Worm (Caenorhabditis elegans) whole organism, late embryonic: Measurements from ENCODE around the gene T23E7.6.

Experiments
- C08G9.2 ChIP-seq: sonication (generic microtip); optimal IDR thresholded peaks from 2 replicates; lab custom pipeline; 2016; ENCODE audit warnings: mild to moderate bottlenecking, missing genetic modification characterization, moderate library complexity, missing compliant biosample characterization
- C38D4.7 ChIP-seq: fragments of 200-800 bp; sonication (Bioruptor generic); optimal IDR thresholded peaks from 2 replicates; lab custom pipeline; 2018; ENCODE audit warnings: mild to moderate bottlenecking, missing genetic modification characterization, moderate library complexity, missing compliant biosample characterization
- F13H6.1 ChIP-seq: sonication (generic microtip); optimal IDR thresholded peaks from 2 replicates; lab custom pipeline; 2016; ENCODE audit warnings: missing genetic modification characterization, missing compliant biosample characterization
- K02D7.2 ChIP-seq: sonication (generic microtip); optimal IDR thresholded peaks from 2 replicates; lab custom pipeline; 2017; ENCODE audit warnings: mild to moderate bottlenecking, missing genetic modification characterization, missing compliant biosample characterization
- K09A11.1 ChIP-seq: sonication (generic microtip); optimal IDR thresholded peaks from 2 replicates; lab custom pipeline; 2017; ENCODE audit warnings: antibody characterized with exemption, mild to moderate bottlenecking, missing genetic modification characterization, missing compliant biosample characterization; ENCODE audit not compliant: insufficient read depth
- T23F11.4 ChIP-seq: fragments of 200-800 bp; sonication (Bioruptor generic); optimal IDR thresholded peaks from 2 replicates; lab custom pipeline; 2018; ENCODE audit warnings: mild to moderate bottlenecking, missing genetic modification characterization, missing compliant biosample characterization
- ahr-1 ChIP-seq: sonication (generic microtip); optimal IDR thresholded peaks from 2 replicates; lab custom pipeline; 2016; ENCODE audit warnings: missing genetic modification characterization, missing compliant biosample characterization
- ceh-14 ChIP-seq: sonication (generic microtip); optimal IDR thresholded peaks from 2 replicates; lab custom pipeline; 2016; ENCODE audit warnings: missing genotype, missing genetic modification characterization, missing compliant biosample characterization
- ceh-22 ChIP-seq: sonication (generic microtip); optimal IDR thresholded peaks from 2 replicates; lab custom pipeline; 2017; ENCODE audit warnings: missing biosample characterization, missing genetic modification characterization
- ceh-31 ChIP-seq: sonication (generic microtip); optimal IDR thresholded peaks from 2 replicates; lab custom pipeline; 2016; ENCODE audit warnings: missing genetic modification characterization, missing compliant biosample characterization
- ceh-48 ChIP-seq: sonication (generic microtip); optimal IDR thresholded peaks from 2 replicates; lab custom pipeline; 2016; ENCODE audit warnings: missing genetic modification characterization, inconsistent platforms, missing compliant biosample characterization
- ceh-6 ChIP-seq: fragments of 200-800 bp; sonication (Bioruptor generic); optimal IDR thresholded peaks from 2 replicates; lab custom pipeline; 2018; ENCODE audit warnings: mild to moderate bottlenecking, missing genetic modification characterization, missing compliant biosample characterization
- che-1 ChIP-seq: sonication (generic microtip); optimal IDR thresholded peaks from 2 replicates; lab custom pipeline; 2016; ENCODE audit warnings: mild to moderate bottlenecking, missing genetic modification characterization, missing compliant biosample characterization
- dmd-4 ChIP-seq: sonication (generic microtip); optimal IDR thresholded peaks from 2 replicates; lab custom pipeline; 2016; ENCODE audit warnings: borderline replicate concordance, missing genetic modification characterization, missing compliant biosample characterization
- dve-1 ChIP-seq: sonication (generic microtip); optimal IDR thresholded peaks from 2 replicates; lab custom pipeline; 2017; ENCODE audit warnings: antibody characterized with exemption, mild to moderate bottlenecking, missing genetic modification characterization, missing compliant biosample characterization
- elt-2 ChIP-seq: sonication (generic microtip); optimal IDR thresholded peaks from 2 replicates; lab custom pipeline; 2016; ENCODE audit warnings: missing genetic modification reagents, missing genetic modification characterization, missing compliant biosample characterization
- elt-4 ChIP-seq: sonication (generic microtip); optimal IDR thresholded peaks from 2 replicates; lab custom pipeline; 2016; ENCODE audit warnings: missing genetic modification characterization, missing compliant biosample characterization
- fax-1 ChIP-seq: sonication (generic microtip); optimal IDR thresholded peaks from 2 replicates; lab custom pipeline; 2016; ENCODE audit warnings: missing genotype, missing genetic modification characterization, missing compliant biosample characterization
- fkh-10 ChIP-seq: fragments of 150-350 bp; optimal IDR thresholded peaks from 2 replicates; lab custom pipeline; 2014; ENCODE audit warnings: missing biosample characterization, missing genetic modification reagents, missing genetic modification characterization
- fkh-6 ChIP-seq: sonication (generic microtip); optimal IDR thresholded peaks from 2 replicates; lab custom pipeline; 2016; ENCODE audit warnings: missing genetic modification characterization, missing compliant biosample characterization
- hlh-13 ChIP-seq: fragments of 200-800 bp; sonication (Bioruptor generic); optimal IDR thresholded peaks from 2 replicates; lab custom pipeline; 2018; ENCODE audit warnings: mild to moderate bottlenecking, missing genetic modification characterization, missing compliant biosample characterization
- hlh-6 ChIP-seq: sonication (generic microtip); optimal IDR thresholded peaks from 2 replicates; lab custom pipeline; 2016; ENCODE audit warnings: missing genotype, missing genetic modification characterization, missing compliant biosample characterization
- lim-6 ChIP-seq: sonication (generic microtip); optimal IDR thresholded peaks from 2 replicates; lab custom pipeline; 2016; ENCODE audit warnings: missing genetic modification characterization, missing compliant biosample characterization
- mec-3 ChIP-seq: sonication (generic microtip); optimal IDR thresholded peaks from 2 replicates; lab custom pipeline; 2016; ENCODE audit warnings: borderline replicate concordance, missing genetic modification characterization, missing compliant biosample characterization
- nhr-232 ChIP-seq: sonication (generic microtip); optimal IDR thresholded peaks from 2 replicates; lab custom pipeline; 2016; ENCODE audit warnings: missing genetic modification characterization, missing compliant biosample characterization
- odd-2 ChIP-seq: sonication (generic microtip); optimal IDR thresholded peaks from 2 replicates; lab custom pipeline; 2017; ENCODE audit warnings: antibody characterized with exemption, mild to moderate bottlenecking, missing genetic modification characterization, missing compliant biosample characterization
- pag-3 ChIP-seq: sonication (generic microtip); optimal IDR thresholded peaks from 2 replicates; lab custom pipeline; 2016; ENCODE audit warnings: missing compliant biosample characterization, missing genetic modification characterization, borderline replicate concordance
- pax-1 ChIP-seq: fragments of 150-350 bp; optimal IDR thresholded peaks from 2 replicates; lab custom pipeline; 2014; ENCODE audit warnings: missing biosample characterization, missing genetic modification characterization
- sox-2 ChIP-seq: fragments of 200-800 bp; sonication (Bioruptor generic); IDR thresholded peaks from 2 replicates; pipeline ENCODE4 v1.3.6; 2022; ENCODE audit warnings: missing genetic modification reagents, missing genetic modification characterization, missing compliant biosample characterization
- tbx-2 ChIP-seq: sonication (generic microtip); optimal IDR thresholded peaks from 2 replicates; lab custom pipeline; 2016; ENCODE audit warnings: missing genetic modification characterization, missing compliant biosample characterization
- tbx-7 ChIP-seq: sonication (generic microtip); optimal IDR thresholded peaks from 2 replicates; lab custom pipeline; 2016; ENCODE audit warnings: missing genotype, missing genetic modification characterization, missing compliant biosample characterization
- ttx-3 ChIP-seq: sonication (generic microtip); optimal IDR thresholded peaks from 2 replicates; lab custom pipeline; 2016; ENCODE audit warnings: missing genetic modification reagents, missing genetic modification characterization, missing compliant biosample characterization
- unc-86 ChIP-seq: sonication (generic microtip); optimal IDR thresholded peaks from 2 replicates; lab custom pipeline; 2016; ENCODE audit warnings: missing genetic modification characterization, missing compliant biosample characterization
- zip-5 ChIP-seq: sonication (generic microtip); optimal IDR thresholded peaks from 2 replicates; lab custom pipeline; 2016; ENCODE audit warnings: missing genetic modification characterization, missing compliant biosample characterization

Gene T23E7.6

ce11 chrX:17702602-17703001 is 18.0 kb upstream of the T23E7.6 start:
- TF ChIP-seq C38D4.7 (GFP tag; lab: Kevin White, UChicago) = no peak
- TF ChIP-seq dmd-4 (tag; lab: Kevin White, UChicago) = no peak
- no peak for TF ChIP-seq odd-2 (tag; lab: Kevin White, UChicago)
- TF ChIP-seq ceh-31 (tag; lab: Kevin White, UChicago) = no peak
- TF ChIP-seq hlh-6 (tag; lab: Kevin White, UChicago) = no peak
- TF ChIP-seq ceh-22 (tag; lab: Kevin White, UChicago) = no peak
- no peak for TF ChIP-seq pax-1 (tag; lab: Kevin White, UChicago)
- TF ChIP-seq sox-2 (GFP tag; lab: Robert Waterston, UW) = no peak
- no peak for TF ChIP-seq nhr-232 (tag; lab: Kevin White, UChicago)
- no peak for TF ChIP-seq mec-3 (tag; lab: Kevin White, UChicago)
- TF ChIP-seq F13H6.1 (tag; lab: Kevin White, UChicago) = no peak
- no peak for TF ChIP-seq T23F11.4 (GFP tag; lab: Kevin White, UChicago)
- TF ChIP-seq pag-3 (tag; lab: Kevin White, UChicago) = no peak
- TF ChIP-seq fkh-6 (tag; lab: Kevin White, UChicago) = no peak

ce11 chrX:17694669-17695282 is 10.2 kb upstream of the T23E7.6 start, which contains the start of gene cgt-2:
Gene cgt-2, plus strand, starts transcription at chrX:17695232.
- TF ChIP-seq ceh-48 (tag; lab: Kevin White, UChicago) (no peak), ceh-14 (tag; lab: Kevin White, UChicago) (no peak), ceh-31 (tag; lab: Kevin White, UChicago) (no peak), elt-2 (tag; lab: Kevin White, UChicago) (no peak)

- TF ChIP-seq tbx-7 (tag; lab: Kevin White, UChicago) (no peak), fkh-10 (GFP tag; lab: Kevin White, UChicago) (no peak), tbx-2 (tag; lab: Kevin White, UChicago) (no peak), dmd-4 (tag; lab: Kevin White, UChicago) (no peak), hlh-13 (GFP tag; lab: Kevin White, UChicago) (no peak), odd-2 (tag; lab: Kevin White, UChicago) (no peak), ceh-6 (GFP tag; lab: Kevin White, UChicago) (no peak), che-1 (tag; lab: Kevin White, UChicago) (no peak), dve-1 (tag; lab: Kevin White, UChicago) (no peak), mec-3 (tag; lab: Kevin White, UChicago) (no peak), pax-1 (tag; lab: Kevin White, UChicago) (no peak), ttx-3 (tag; lab: Kevin White, UChicago) (no peak), ahr-1 (tag; lab: Kevin White, UChicago) (no peak), unc-86 (no peak), K02D7.2 (no peak), T23F11.4 (GFP tag; lab: Kevin White, UChicago) (no peak), K09A11.1 (tag; lab: Kevin White, UChicago) (no peak), elt-2 (tag; lab: Kevin White, UChicago) (no peak), lim-6 (no peak)
Observed at ce11 chrX:17685959-17686358, 1.3 kb upstream of the T23E7.6 start.

DNA sequence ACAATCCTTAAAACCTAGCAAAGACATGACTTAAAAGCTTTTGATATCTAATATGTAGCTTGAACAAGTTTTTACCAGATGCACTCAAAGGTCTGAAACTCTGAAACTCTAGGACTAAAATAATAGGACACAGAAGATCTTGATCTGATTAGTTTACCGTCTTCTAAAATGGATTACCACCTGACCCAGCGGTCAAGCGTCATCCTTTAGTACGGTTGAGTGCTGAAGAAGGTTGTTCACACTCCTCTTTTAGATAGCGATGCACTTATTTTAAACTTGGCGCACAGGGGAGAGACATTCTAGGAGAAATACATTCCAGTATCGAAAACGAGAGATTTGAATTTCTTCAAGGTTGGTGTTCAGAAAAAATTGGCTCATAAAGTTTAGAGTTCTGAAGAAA is 913 bp downstream of the T23E7.6 start:
- TF ChIP-seq odd-2 (tag; lab: Kevin White, UChicago) = no peak

ce11 chrX:17682280-17682679 is 2.3 kb downstream of the T23E7.6 start:
- no peak for TF ChIP-seq ceh-48 (tag; lab: Kevin White, UChicago)
- TF ChIP-seq ahr-1 (tag; lab: Kevin White, UChicago) = no peak
- no peak for TF ChIP-seq ceh-6 (GFP tag; lab: Kevin White, UChicago)
- no peak for TF ChIP-seq hlh-6 (tag; lab: Kevin White, UChicago)
- no peak for TF ChIP-seq zip-5 (tag; lab: Kevin White, UChicago)
- TF ChIP-seq elt-4 (tag; lab: Kevin White, UChicago) = no peak
- TF ChIP-seq fax-1 (tag; lab: Kevin White, UChicago) = no peak
- TF ChIP-seq C08G9.2 = no peak
- TF ChIP-seq hlh-13 (GFP tag; lab: Kevin White, UChicago) = no peak
- no peak for TF ChIP-seq tbx-2 (tag; lab: Kevin White, UChicago)
- TF ChIP-seq dmd-4 (tag; lab: Kevin White, UChicago) = no peak
